Fruit fly (Drosophila melanogaster): Measurements from ENCODE around the gene ras.
A peak's percentile ranks its signal among the peaks of the same experiment; 100 is the strongest.

Gene ras

DNA sequence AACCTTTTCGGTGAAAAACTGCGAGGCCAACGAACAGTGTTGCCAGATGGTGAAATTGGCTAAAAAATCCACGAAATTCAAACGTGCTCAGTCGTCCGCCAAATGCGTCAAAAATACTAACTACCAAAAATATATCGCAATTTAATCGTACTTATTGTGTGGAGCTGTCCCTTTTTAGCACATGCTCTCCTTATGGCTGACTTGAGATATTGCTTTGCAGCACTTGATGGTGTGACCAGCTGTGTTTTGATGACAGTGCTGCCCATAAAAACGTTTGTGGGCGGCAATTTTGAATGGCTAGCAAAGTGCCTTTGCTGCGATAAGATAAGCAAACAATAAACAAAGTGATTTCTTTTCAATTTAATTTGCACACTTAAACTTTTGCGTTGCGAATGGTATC lies 19.9 kb downstream of the ras start, which contains the start of gene Tango5 (continued):
- TF ChIP-seq ase (GFP tag; IDR thresholded peaks at IDR 0.05) (no peak), fd3F (GFP tag; optimal IDR thresholded peaks at IDR 0.05) (no peak), hkb (optimal IDR thresholded peaks at IDR 0.05) (peak; percentile 89), hkb (GFP tag; IDR thresholded peaks at IDR 0.05) (no peak), CG34224 (GFP tag; IDR thresholded peaks at IDR 0.05; ENCODE audit: partially characterized antibody) (no peak), sug (tag; optimal IDR thresholded peaks at IDR 0.05) (peak; percentile 27), CG15269 (tag; optimal IDR thresholded peaks at IDR 0.05) (no peak), CG8290 (GFP tag; optimal IDR thresholded peaks at IDR 0.05) (no peak), CG8290 (tag; optimal IDR thresholded peaks at IDR 0.05) (peak in 1 of 2 experiments; percentile 47), CG17568 (GFP tag; optimal IDR thresholded peaks at IDR 0.05) (no peak), insv (GFP tag; optimal IDR thresholded peaks at IDR 0.05) (peak in 1 of 2 experiments; percentile 16), CG2199 (GFP tag; IDR thresholded peaks at IDR 0.05) (no peak), Ravus (GFP tag; IDR thresholded peaks at IDR 0.05) (no peak), sim (GFP tag; IDR thresholded peaks at IDR 0.05) (no peak), Dek (tag; optimal IDR thresholded peaks at IDR 0.05) (no peak), GATAe (GFP tag; conservative IDR thresholded peaks at IDR 0.05) (peak; percentile 57; the same call in 1 of the 2 replicates), salm (tag; optimal IDR thresholded peaks at IDR 0.05) (no peak), CG2129 (GFP tag; IDR thresholded peaks at IDR 0.05; ENCODE audit: partially characterized antibody) (0 out of 2 replicates have a peak, but pooled peaks have one; percentile 25), Ets65A (GFP tag) (no peak), CG4424 (GFP tag; optimal IDR thresholded peaks at IDR 0.05) (no peak), CG6689 (GFP tag; IDR thresholded peaks at IDR 0.05) (no peak), abd-A (tag; optimal IDR thresholded peaks at IDR 0.05) (peak; percentile 88), corto (GFP tag; optimal IDR thresholded peaks at IDR 0.05) (no peak), CG17361 (GFP tag; IDR thresholded peaks at IDR 0.05) (peak; percentile 38; the same call in 1 of the 3 replicates), CG1024 (GFP tag; IDR thresholded peaks at IDR 0.05) (no peak), pros (GFP tag; optimal IDR thresholded peaks at IDR 0.05) (no peak), Spps (tag; optimal IDR thresholded peaks at IDR 0.05) (no peak), sqz (GFP tag; optimal IDR thresholded peaks at IDR 0.05) (no peak), CG4360 (GFP tag; IDR thresholded peaks at IDR 0.05) (no peak), btn (GFP tag; optimal IDR thresholded peaks at IDR 0.05) (no peak), CG6254 (GFP tag; optimal IDR thresholded peaks at IDR 0.05) (no peak), Sry-β (GFP tag; optimal IDR thresholded peaks at IDR 0.05) (no peak), rib (GFP tag; IDR thresholded peaks at IDR 0.05) (no peak), Lhr (GFP tag; optimal IDR thresholded peaks at IDR 0.05) (peak; percentile 79), zen2 (GFP tag; IDR thresholded peaks at IDR 0.05; ENCODE audit: partially characterized antibody) (no peak), Adf1 (GFP tag; IDR thresholded peaks at IDR 0.05) (no peak), yki (optimal IDR thresholded peaks at IDR 0.05) (no peak), CG17385 (GFP tag; optimal IDR thresholded peaks at IDR 0.05) (no peak), pnt (GFP tag; optimal IDR thresholded peaks at IDR 0.05) (no peak), Jarid2 (GFP tag; optimal IDR thresholded peaks at IDR 0.05) (no peak), CG2875 (GFP tag; optimal IDR thresholded peaks at IDR 0.05) (no peak), shn (GFP tag; optimal IDR thresholded peaks at IDR 0.05) (no peak), MBD-R2 (GFP tag; IDR thresholded peaks at IDR 0.05) (0 out of 2 replicates have a peak, but pooled peaks have one; percentile 25), CG10209 (GFP tag; optimal IDR thresholded peaks at IDR 0.05) (no peak), dysf (GFP tag; IDR thresholded peaks at IDR 0.05) (no peak), CG12155 (GFP tag; optimal IDR thresholded peaks at IDR 0.05) (no peak), CG9609 (GFP tag; optimal IDR thresholded peaks at IDR 0.05) (no peak), CG12236 (GFP tag; optimal IDR thresholded peaks at IDR 0.05) (no peak), CG15601 (tag; optimal IDR thresholded peaks at IDR 0.05) (peak; percentile 42), Stat92E (GFP tag; optimal IDR thresholded peaks at IDR 0.05) (peak in 1 of 3 experiments; percentile 52), CG10959 (GFP tag; IDR thresholded peaks at IDR 0.05) (no peak), crc (GFP tag; optimal IDR thresholded peaks at IDR 0.05) (no peak)

Measured in whole organism, embryonic.